Worm (Caenorhabditis elegans): ENCODE results near the gene F59B10.3.

F59B10.3 gene

ce11 chrII:10559671-10560184 lies 49.4 kb downstream of the F59B10.3 start (continued):
- no peak for TF ChIP-seq ceh-82 (tag; optimal IDR thresholded peaks at IDR 0.05)
- TF ChIP-seq pqm-1 (tag; optimal IDR thresholded peaks at IDR 0.05), result no peak
- no peak for TF ChIP-seq hlh-17 (GFP tag; optimal IDR thresholded peaks at IDR 0.05; ENCODE audit: borderline replicate concordance)
- TF ChIP-seq snu-23 (GFP tag; optimal IDR thresholded peaks at IDR 0.05), result no peak
- no peak for TF ChIP-seq mef-2 (tag; optimal IDR thresholded peaks at IDR 0.05)
- TF ChIP-seq nhr-237 (tag; optimal IDR thresholded peaks at IDR 0.05), result no peak
- TF ChIP-seq lin-35 (GFP tag; optimal IDR thresholded peaks at IDR 0.05), result peak in 1 of 2 experiments; percentile 7
- no peak for TF ChIP-seq sptf-1 (tag; optimal IDR thresholded peaks at IDR 0.05)
- no peak for TF ChIP-seq nhr-76 (tag; optimal IDR thresholded peaks at IDR 0.05)
- TF ChIP-seq dpl-1 (GFP tag; optimal IDR thresholded peaks at IDR 0.05), result no peak
- TF ChIP-seq nhr-85 (tag), result peak; percentile 65
- TF ChIP-seq fkh-10 (GFP tag; optimal IDR thresholded peaks at IDR 0.05), result no peak
- no peak for TF ChIP-seq zag-1 (tag; optimal IDR thresholded peaks at IDR 0.05)
- no peak for TF ChIP-seq egl-13 (tag; optimal IDR thresholded peaks at IDR 0.05)
- no peak for TF ChIP-seq fos-1 (tag; optimal IDR thresholded peaks at IDR 0.05)
- TF ChIP-seq fkh-8 (tag; optimal IDR thresholded peaks at IDR 0.05), result no peak
- no peak for TF ChIP-seq alr-1 (tag; optimal IDR thresholded peaks at IDR 0.05; ENCODE audit: borderline replicate concordance)
- TF ChIP-seq egl-27 (tag; optimal IDR thresholded peaks at IDR 0.05), result no peak
- TF ChIP-seq efl-3 (GFP tag; optimal IDR thresholded peaks at IDR 0.05), result no peak
- no peak for TF ChIP-seq tbx-2 (tag; optimal IDR thresholded peaks at IDR 0.05)
- TF ChIP-seq nhr-90 (tag; optimal IDR thresholded peaks at IDR 0.05; ENCODE audit: poor library complexity), result no peak
- TF ChIP-seq nhr-47 (tag; optimal IDR thresholded peaks at IDR 0.05), result peak; percentile 3
- no peak for TF ChIP-seq pag-3 (tag; optimal IDR thresholded peaks at IDR 0.05; ENCODE audit: borderline replicate concordance, insufficient read depth)
- TF ChIP-seq pax-3 (tag; optimal IDR thresholded peaks at IDR 0.05), result peak; percentile 35
- no peak for TF ChIP-seq ceh-90 (tag; optimal IDR thresholded peaks at IDR 0.05)
- no peak for TF ChIP-seq unc-86 (tag; optimal IDR thresholded peaks at IDR 0.05)
- no peak for TF ChIP-seq hlh-4 (tag; optimal IDR thresholded peaks at IDR 0.05)
- TF ChIP-seq unc-62 (GFP tag; optimal IDR thresholded peaks at IDR 0.05), result no peak
- TF ChIP-seq Y116A8C.19 (tag; optimal IDR thresholded peaks at IDR 0.05; ENCODE audit: borderline replicate concordance), result no peak
- no peak for TF ChIP-seq ceh-88 (GFP tag; IDR thresholded peaks at IDR 0.05)
- TF ChIP-seq nhr-20 (tag; optimal IDR thresholded peaks at IDR 0.05), result no peak
- no peak for TF ChIP-seq lsy-2 (tag; optimal IDR thresholded peaks at IDR 0.05)
- no peak for TF ChIP-seq sup-37 (GFP tag; optimal IDR thresholded peaks at IDR 0.05)
- TF ChIP-seq efl-1 (optimal IDR thresholded peaks at IDR 0.05), result no peak
- peak in 1 of 2 experiments; percentile 83 for TF ChIP-seq efl-1 (GFP tag; optimal IDR thresholded peaks at IDR 0.05 in 1 of 2)
- TF ChIP-seq C04F5.9 (tag; optimal IDR thresholded peaks at IDR 0.05), result no peak
- no peak for TF ChIP-seq lin-14 (GFP tag; optimal IDR thresholded peaks at IDR 0.05)
- TF ChIP-seq lir-3 (tag; optimal IDR thresholded peaks at IDR 0.05; ENCODE audit: poor library complexity), result peak; percentile 27
- TF ChIP-seq irx-1 (tag; optimal IDR thresholded peaks at IDR 0.05), result no peak
- peak; percentile 15 for TF ChIP-seq nhr-71 (tag; optimal IDR thresholded peaks at IDR 0.05)
- no peak for TF ChIP-seq F16B12.6 (tag; optimal IDR thresholded peaks at IDR 0.05)
- TF ChIP-seq unc-98 (GFP tag; IDR thresholded peaks at IDR 0.05), result no peak
